Fruit fly (Drosophila melanogaster) S2 (cell line): ENCODE data around the gene TpnC25D.

Experiments used
- CG8478 ChIP-seq: fragments of >200 bp; optimal IDR thresholded peaks from 2 replicates; lab custom pipeline; 2018
- CTCF ChIP-seq, 2 experiments: fragments of >200 bp; optimal IDR thresholded peaks; 2 replicates each; lab custom pipeline; 2018

Gene TpnC25D

dm6 chr2L:5228581-5229077, 12.1 kb downstream of the TpnC25D start:
- no peak for TF ChIP-seq CG8478 (lab: Kevin White, UChicago)
- no peak for TF ChIP-seq CTCF (optimal IDR thresholded peaks at IDR 0.05; lab: Kevin White, UChicago)

DNA sequence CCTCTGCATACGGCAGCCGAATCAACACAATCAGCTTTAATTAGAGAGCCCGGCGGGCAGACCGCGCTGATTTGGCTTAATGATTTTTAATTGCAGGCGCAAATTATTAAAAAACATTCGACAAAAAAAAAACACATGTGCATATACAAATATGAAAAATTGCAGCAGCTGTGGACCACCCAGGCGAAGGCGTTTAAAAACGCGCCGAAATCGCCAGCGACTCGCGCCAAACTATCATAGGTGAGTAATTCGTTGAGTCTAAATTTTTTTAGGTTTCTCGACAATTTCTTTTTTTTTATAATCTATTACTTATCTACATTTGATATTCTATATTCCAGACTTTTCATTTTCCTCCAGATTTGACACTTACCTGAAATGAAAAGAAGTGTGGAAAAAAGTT, 12.7 kb downstream of the TpnC25D start:
- TF ChIP-seq CG8478 (lab: Kevin White, UChicago), result no peak
- TF ChIP-seq CTCF (optimal IDR thresholded peaks at IDR 0.05; lab: Kevin White, UChicago), result no peak

DNA sequence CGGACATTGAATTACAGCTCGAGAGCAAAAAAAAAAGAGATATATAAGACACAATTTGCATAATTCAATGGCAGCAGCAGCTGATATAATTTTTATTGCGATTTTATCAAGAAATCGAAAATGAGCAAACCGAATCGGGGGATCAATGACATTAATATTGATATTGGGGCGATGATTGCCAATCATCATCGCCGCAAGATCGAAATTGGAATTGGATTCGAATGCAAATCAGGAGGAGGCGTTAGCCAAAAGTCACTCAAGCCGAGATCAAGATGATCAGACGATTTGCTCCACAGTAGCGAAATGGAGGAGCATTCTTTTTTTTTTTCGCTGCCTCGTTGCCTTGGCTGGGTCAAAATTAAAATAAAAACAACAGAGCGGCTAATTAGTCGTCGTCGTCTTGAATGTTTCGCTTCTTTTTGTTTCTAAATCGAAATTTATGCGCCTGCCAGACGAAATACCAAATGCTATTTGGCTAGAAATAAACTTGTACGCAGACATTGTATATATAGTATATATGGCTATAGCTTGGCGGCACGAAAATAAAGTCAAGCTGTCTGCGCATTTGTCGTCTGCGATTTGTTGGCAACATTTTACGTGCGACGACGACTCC, 13.3 kb downstream of the TpnC25D start:
- TF ChIP-seq CTCF (optimal IDR thresholded peaks at IDR 0.05; lab: Kevin White, UChicago), result no peak

- TF ChIP-seq CG8478 (lab: Kevin White, UChicago) (no peak), CTCF (optimal IDR thresholded peaks at IDR 0.05; lab: Kevin White, UChicago) (no peak)
Measured at dm6 chr2L:5230772-5231171, 14.3 kb downstream of the TpnC25D start.

- TF ChIP-seq CG8478 (lab: Kevin White, UChicago) (no peak), CTCF (optimal IDR thresholded peaks at IDR 0.05; lab: Kevin White, UChicago) (no peak)
Measured at dm6 chr2L:5231437-5231836, 14.9 kb downstream of the TpnC25D start.

dm6 chr2L:5232175-5232574, 15.7 kb downstream of the TpnC25D start:
- no peak for TF ChIP-seq CG8478 (lab: Kevin White, UChicago)
- no peak for TF ChIP-seq CTCF (optimal IDR thresholded peaks at IDR 0.05; lab: Kevin White, UChicago)

dm6 chr2L:5232967-5233909, 16.7 kb downstream of the TpnC25D start:
- no peak for TF ChIP-seq CTCF (optimal IDR thresholded peaks at IDR 0.05; lab: Kevin White, UChicago)
- TF ChIP-seq CG8478 (lab: Kevin White, UChicago), result no peak

DNA sequence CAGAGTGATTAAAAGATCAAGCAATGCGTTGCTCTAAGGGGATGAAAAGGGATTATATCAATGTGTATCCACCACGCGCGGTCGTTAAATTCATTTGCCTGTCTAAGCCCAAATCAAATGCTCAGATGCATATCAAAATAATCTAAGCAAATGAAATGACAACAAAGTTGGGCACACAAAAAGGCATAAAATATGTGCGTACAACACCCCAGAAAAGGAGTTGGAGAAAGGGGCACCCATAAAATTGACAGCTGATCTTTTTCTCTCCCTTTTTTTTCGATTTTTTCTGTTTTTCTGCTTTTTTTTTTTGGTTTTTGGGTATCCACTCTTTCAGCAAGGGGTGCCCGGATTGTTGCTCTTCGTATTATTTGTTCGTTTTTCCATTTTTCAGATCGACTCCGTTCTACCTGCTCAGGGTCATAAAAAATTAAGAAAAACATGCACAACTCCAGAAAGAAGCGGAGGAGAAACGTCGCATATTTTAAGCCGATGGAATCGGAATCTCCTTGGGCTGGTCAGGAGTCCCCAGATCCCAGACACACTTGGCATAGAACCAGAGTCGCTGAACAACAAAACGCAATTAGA, 18.3 kb downstream of the TpnC25D start:
- TF ChIP-seq CG8478 (lab: Kevin White, UChicago) (no peak), CTCF (optimal IDR thresholded peaks at IDR 0.05; lab: Kevin White, UChicago) (no peak)

DNA sequence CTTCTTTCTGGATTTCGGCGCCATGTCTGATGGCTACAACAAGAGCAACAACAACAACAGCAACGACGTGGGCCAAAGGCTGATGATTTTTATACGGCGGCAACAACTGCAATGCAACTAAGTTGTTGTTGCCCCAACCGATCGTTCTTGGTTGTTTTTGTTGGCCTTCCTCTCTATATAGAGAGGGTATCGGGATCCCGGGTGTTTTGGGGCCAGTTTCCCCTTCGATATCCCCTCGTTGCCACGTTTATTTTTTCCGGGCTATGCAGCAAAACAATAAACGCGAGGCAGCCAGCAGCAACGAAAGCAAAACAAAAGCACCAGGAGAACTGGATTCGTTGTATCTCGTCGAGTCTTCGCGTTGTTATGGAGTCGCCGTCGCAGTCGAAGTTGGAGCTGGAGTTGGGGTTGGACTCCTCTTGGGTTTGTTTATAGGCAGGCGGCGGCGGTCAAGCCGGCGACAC, 19.9 kb downstream of the TpnC25D start:
- TF ChIP-seq CG8478 (lab: Kevin White, UChicago) (no peak), CTCF (optimal IDR thresholded peaks at IDR 0.05; lab: Kevin White, UChicago) (no peak)

- TF ChIP-seq CG8478 (lab: Kevin White, UChicago) (no peak), CTCF (optimal IDR thresholded peaks at IDR 0.05; lab: Kevin White, UChicago) (no peak)
Measured at dm6 chr2L:5237175-5237753, 20.8 kb downstream of the TpnC25D start.

DNA sequence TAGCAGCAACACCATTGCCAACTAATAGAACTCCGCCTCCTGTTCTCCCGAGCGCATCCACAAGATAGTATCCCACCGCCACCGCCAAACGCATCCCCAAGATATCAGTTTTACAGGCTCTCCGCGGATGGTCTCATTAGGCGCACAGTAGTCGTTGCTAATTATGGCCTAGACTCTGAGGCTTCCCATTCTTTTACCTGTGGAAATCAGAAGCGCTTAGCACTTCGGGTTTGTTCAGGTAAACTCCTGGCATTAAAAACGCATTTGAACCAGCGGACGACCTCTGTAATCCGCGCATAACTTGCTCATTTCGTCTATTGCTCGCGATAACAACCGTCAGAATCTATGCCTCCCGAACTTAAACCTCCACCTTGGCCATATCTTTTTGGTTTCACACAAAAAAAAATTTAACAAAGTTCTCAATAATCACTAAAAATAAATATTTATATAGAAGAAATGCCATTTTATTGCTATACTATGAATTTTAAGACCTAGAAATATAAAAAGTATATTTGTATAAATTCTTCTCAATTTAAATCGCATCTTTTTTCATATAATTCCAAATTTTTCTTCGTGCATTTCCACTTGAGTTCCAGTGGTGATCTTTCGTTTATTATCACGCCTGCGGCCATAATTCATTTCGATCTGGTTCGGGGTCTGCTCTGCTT, 21.5 kb downstream of the TpnC25D start:
- TF ChIP-seq CG8478 (lab: Kevin White, UChicago) (no peak), CTCF (optimal IDR thresholded peaks at IDR 0.05; lab: Kevin White, UChicago) (no peak)

- TF ChIP-seq CG8478 (lab: Kevin White, UChicago) (no peak), CTCF (optimal IDR thresholded peaks at IDR 0.05; lab: Kevin White, UChicago) (no peak)
Measured at dm6 chr2L:5238567-5238925, 22.0 kb downstream of the TpnC25D start.

dm6 chr2L:5239433-5240278, 23.2 kb downstream of the TpnC25D start:
- no peak for TF ChIP-seq CTCF (optimal IDR thresholded peaks at IDR 0.05; lab: Kevin White, UChicago)
- no peak for TF ChIP-seq CG8478 (lab: Kevin White, UChicago)
